Fruit fly (Drosophila melanogaster): Measurements from ENCODE around the gene CG7990.

- TF ChIP-seq pan (optimal IDR thresholded peaks at IDR 0.05) (no peak), Dll (optimal IDR thresholded peaks at IDR 0.05) (no peak), usp (GFP tag; optimal IDR thresholded peaks at IDR 0.05) (no peak)
Observed at dm6 chrX:19193336-19193735, 8.4 kb downstream of the CG7990 start, which contains the start of the genes CG7914 and CG14194.
